Fruit fly (Drosophila melanogaster) whole organism, embryonic: Measurements from ENCODE around the gene tok.

Experiments
- CG10267 ChIP-seq: fragments of 200-800 bp; sonication (Bioruptor generic); optimal IDR thresholded peaks from 2 replicates; lab custom pipeline; 2018; ENCODE audit warnings: missing biosample characterization, mild to moderate bottlenecking, missing genetic modification characterization, moderate library complexity
- CG11247 ChIP-seq: fragments of 200-800 bp; sonication (Bioruptor generic); IDR thresholded peaks from 2 replicates; pipeline ENCODE4 v1.3.6; 2022; ENCODE audit warnings: missing biosample characterization, missing genetic modification characterization
- CG12219 ChIP-seq: fragments of 200-800 bp; sonication (Bioruptor generic); optimal IDR thresholded peaks from 3 replicates; lab custom pipeline; 2018; ENCODE audit warnings: missing biosample characterization, mild to moderate bottlenecking, missing genetic modification characterization
- CG1233 ChIP-seq: fragments of 200-800 bp; sonication (Bioruptor generic); optimal IDR thresholded peaks from 4 replicates; lab custom pipeline; 2018; ENCODE audit warnings: missing biosample characterization, mild to moderate bottlenecking, missing genetic modification characterization
- CG12744 ChIP-seq: fragments of 200-800 bp; sonication (Bioruptor generic); optimal IDR thresholded peaks from 2 replicates; lab custom pipeline; 2016; ENCODE audit warnings: missing biosample characterization, missing genetic modification characterization
- CG13775 ChIP-seq: fragments of 200-800 bp; sonication (Bioruptor generic); optimal IDR thresholded peaks from 3 replicates; lab custom pipeline; 2017; ENCODE audit warnings: missing biosample characterization, mild to moderate bottlenecking, missing genetic modification characterization
- CG14441 ChIP-seq: fragments of 200-800 bp; sonication (Bioruptor generic); IDR thresholded peaks from 2 replicates; pipeline ENCODE4 v1.3.6; 2022; ENCODE audit warnings: missing biosample characterization, missing genetic modification characterization
- CG15073 ChIP-seq: fragments of 200-800 bp; sonication (Bioruptor generic); optimal IDR thresholded peaks from 2 replicates; lab custom pipeline; 2016; ENCODE audit warnings: missing biosample characterization, missing genetic modification characterization
- CG1647 ChIP-seq: fragments of 200-800 bp; sonication (Bioruptor generic); optimal IDR thresholded peaks from 3 replicates; lab custom pipeline; 2016; ENCODE audit warnings: missing biosample characterization, missing genetic modification characterization
- CG1832 ChIP-seq: fragments of 200-800 bp; sonication (Bioruptor generic); optimal IDR thresholded peaks from 2 replicates; lab custom pipeline; 2017; ENCODE audit warnings: missing biosample characterization, mild to moderate bottlenecking, missing genetic modification characterization, inconsistent platforms
- CG18476 ChIP-seq: fragments of 200-800 bp; sonication (Bioruptor generic); optimal IDR thresholded peaks from 2 replicates; lab custom pipeline; 2016; ENCODE audit warnings: missing biosample characterization, mild to moderate bottlenecking, missing genetic modification characterization
- CG18619 ChIP-seq: fragments of 200-800 bp; sonication (Bioruptor generic); optimal IDR thresholded peaks from 3 replicates; lab custom pipeline; 2017; ENCODE audit warnings: missing biosample characterization, mild to moderate bottlenecking, missing genetic modification characterization
- CG2199 ChIP-seq: fragments of 200-800 bp; sonication (Bioruptor generic); IDR thresholded peaks from 3 replicates; pipeline ENCODE4 v1.3.6; 2022; ENCODE audit warnings: missing biosample characterization, missing genetic modification characterization
- CG31224 ChIP-seq: fragments of 200-800 bp; sonication (Bioruptor generic); IDR thresholded peaks from 2 replicates; pipeline ENCODE4 v1.3.6; 2022; ENCODE audit warnings: missing biosample characterization, missing genetic modification characterization
- CG3838 ChIP-seq: fragments of 200-800 bp; sonication (Bioruptor generic); optimal IDR thresholded peaks from 3 replicates; lab custom pipeline; 2016; ENCODE audit warnings: missing biosample characterization, missing genetic modification characterization
- CG3995 ChIP-seq: fragments of 200-800 bp; sonication (Bioruptor generic); optimal IDR thresholded peaks from 3 replicates; lab custom pipeline; 2016; ENCODE audit warnings: missing biosample characterization, missing genetic modification characterization
- CG4282 ChIP-seq: fragments of 200-800 bp; sonication (Bioruptor generic); optimal IDR thresholded peaks from 2 replicates; lab custom pipeline; 2016; ENCODE audit warnings: missing biosample characterization, missing genetic modification characterization
- CG4707 ChIP-seq: fragments of 200-800 bp; sonication (Bioruptor generic); optimal IDR thresholded peaks from 2 replicates; lab custom pipeline; 2018; ENCODE audit warnings: missing biosample characterization, mild to moderate bottlenecking, missing genetic modification characterization, moderate library complexity
- CG6272 ChIP-seq: fragments of 200-800 bp; sonication (Bioruptor generic); IDR thresholded peaks from 2 replicates; pipeline ENCODE4 v1.3.6; 2022; ENCODE audit warnings: missing biosample characterization, missing genetic modification characterization
- CG8359 ChIP-seq: fragments of 200-800 bp; sonication (Bioruptor generic); optimal IDR thresholded peaks from 2 replicates; lab custom pipeline; 2017; ENCODE audit warnings: missing biosample characterization, mild to moderate bottlenecking, missing genetic modification characterization, borderline replicate concordance
- CG9727 ChIP-seq: fragments of 200-800 bp; sonication (Bioruptor generic); optimal IDR thresholded peaks from 3 replicates; lab custom pipeline; 2017; ENCODE audit warnings: missing biosample characterization, mild to moderate bottlenecking, missing genetic modification characterization
- CTCF ChIP-seq: fragments of 200-800 bp; sonication (Bioruptor generic); optimal IDR thresholded peaks from 2 replicates; lab custom pipeline; 2017; ENCODE audit warnings: missing biosample characterization, mild to moderate bottlenecking, missing genetic modification characterization, moderate library complexity
- D ChIP-seq, 2 experiments: fragments of 200-800 bp in 1 of 2; fragments of >200 bp in 1 of 2; sonication (Bioruptor generic) in 1 of 2; optimal IDR thresholded peaks; 2 replicates in 1 of 2; 3 replicates in 1 of 2; lab custom pipeline; 2017; ENCODE audit warnings: mild to moderate bottlenecking in 1 of 2, missing biosample characterization in 1 of 2, missing genetic modification characterization in 1 of 2, missing genetic modification reagents in 1 of 2
- Dp ChIP-seq: fragments of 200-800 bp; sonication (Bioruptor generic); optimal IDR thresholded peaks from 2 replicates; lab custom pipeline; 2018; ENCODE audit warnings: missing biosample characterization, mild to moderate bottlenecking, missing genetic modification characterization, moderate library complexity
- Hr39 ChIP-seq: fragments of >200 bp; optimal IDR thresholded peaks from 2 replicates; lab custom pipeline; 2017
- Hr78 ChIP-seq, 2 experiments: fragments of 200-800 bp in 1 of 2; fragments of >200 bp in 1 of 2; sonication (Bioruptor generic) in 1 of 2; optimal IDR thresholded peaks; 2 replicates each; lab custom pipeline; 2017 to 2019; ENCODE audit warnings: missing biosample characterization in 2 of 2, missing genetic modification characterization in 2 of 2, mild to moderate bottlenecking in 1 of 2, moderate library complexity in 1 of 2
- Jarid2 ChIP-seq: fragments of 200-800 bp; sonication (Bioruptor generic); optimal IDR thresholded peaks from 3 replicates; lab custom pipeline; 2017; ENCODE audit warnings: mild to moderate bottlenecking, missing biosample characterization, missing genetic modification reagents, missing genetic modification characterization
- MBD-R2 ChIP-seq: fragments of 200-800 bp; sonication (Bioruptor generic); IDR thresholded peaks from 2 replicates; pipeline ENCODE4 v1.3.6; 2022; ENCODE audit warnings: missing biosample characterization, missing genetic modification characterization
- Max ChIP-seq: fragments of 200-800 bp; sonication (Bioruptor generic); optimal IDR thresholded peaks from 2 replicates; lab custom pipeline; 2016; ENCODE audit warnings: missing biosample characterization, mild to moderate bottlenecking, missing genetic modification characterization
- Poxn ChIP-seq: fragments of 200-800 bp; sonication (Bioruptor generic); IDR thresholded peaks from 2 replicates; pipeline ENCODE4 v1.3.6; 2022; ENCODE audit warnings: missing biosample characterization, missing genetic modification characterization
- Ravus ChIP-seq: fragments of 200-800 bp; sonication (Bioruptor generic); IDR thresholded peaks from 2 replicates; pipeline ENCODE4 v1.3.6; 2022; ENCODE audit warnings: missing biosample characterization, missing genetic modification characterization
- Rx ChIP-seq: fragments of 200-800 bp; sonication (Bioruptor generic); IDR thresholded peaks from 2 replicates; pipeline ENCODE4 v1.3.6; 2022; ENCODE audit warnings: missing biosample characterization, missing genetic modification characterization
- Scr ChIP-seq: fragments of 200-800 bp; sonication (Bioruptor generic); IDR thresholded peaks from 2 replicates; pipeline ENCODE4 v1.3.6; 2022; ENCODE audit warnings: missing biosample characterization, missing genetic modification characterization; ENCODE audit not compliant: partially characterized antibody
- TFAM ChIP-seq: fragments of 200-800 bp; sonication (Bioruptor generic); optimal IDR thresholded peaks from 2 replicates; lab custom pipeline; 2017; ENCODE audit warnings: missing biosample characterization, missing genetic modification characterization, inconsistent platforms
- Usf ChIP-seq: fragments of 200-800 bp; sonication (Bioruptor generic); optimal IDR thresholded peaks from 2 replicates; lab custom pipeline; 2017; ENCODE audit warnings: missing genotype, missing biosample characterization, missing genetic modification characterization
- abd-A ChIP-seq: fragments of 200-800 bp; sonication (Bioruptor generic); optimal IDR thresholded peaks from 3 replicates; lab custom pipeline; 2019; ENCODE audit warnings: missing biosample characterization, mild to moderate bottlenecking, missing genetic modification characterization, moderate library complexity
- bcd ChIP-seq: fragments of 200-800 bp; sonication (Bioruptor generic); optimal IDR thresholded peaks from 2 replicates; lab custom pipeline; 2017; ENCODE audit warnings: missing biosample characterization, mild to moderate bottlenecking, missing genetic modification characterization
- btn ChIP-seq: fragments of 200-800 bp; sonication (Bioruptor generic); optimal IDR thresholded peaks from 2 replicates; lab custom pipeline; 2016; ENCODE audit warnings: missing biosample characterization, missing genetic modification characterization
- cas ChIP-seq: fragments of 200-800 bp; sonication (Bioruptor generic); IDR thresholded peaks from 2 replicates; pipeline ENCODE4 v1.3.6; 2022; ENCODE audit warnings: missing biosample characterization, missing genetic modification characterization
- cwo ChIP-seq: fragments of 200-800 bp; sonication (Bioruptor generic); optimal IDR thresholded peaks from 3 replicates; lab custom pipeline; 2017; ENCODE audit warnings: missing biosample characterization, missing genetic modification characterization, mild to moderate bottlenecking, moderate library complexity, missing genetic modification reagents
- danr ChIP-seq: fragments of 200-800 bp; sonication (Bioruptor generic); IDR thresholded peaks from 2 replicates; pipeline ENCODE4 v1.3.6; 2022; ENCODE audit warnings: missing biosample characterization, missing genetic modification characterization
- esg ChIP-seq: fragments of 200-800 bp; sonication (Bioruptor generic); conservative IDR thresholded peaks from 2 replicates; pipeline ENCODE4 v1.3.6; 2022; ENCODE audit warnings: missing biosample characterization, missing genetic modification characterization
- exex ChIP-seq: fragments of 200-800 bp; sonication (Bioruptor generic); optimal IDR thresholded peaks from 4 replicates; lab custom pipeline; 2018; ENCODE audit warnings: missing biosample characterization, mild to moderate bottlenecking, missing genetic modification characterization, moderate library complexity
- gsb ChIP-seq: fragments of 200-800 bp; sonication (Bioruptor generic); IDR thresholded peaks from 2 replicates; pipeline ENCODE4 v1.3.6; 2022; ENCODE audit warnings: missing biosample characterization, missing genetic modification characterization
- nerfin-1 ChIP-seq: fragments of 200-800 bp; sonication (Bioruptor generic); optimal IDR thresholded peaks from 3 replicates; lab custom pipeline; 2019; ENCODE audit warnings: missing biosample characterization, mild to moderate bottlenecking, missing genetic modification characterization, moderate library complexity
- nmo ChIP-seq: fragments of 200-800 bp; sonication (Bioruptor generic); optimal IDR thresholded peaks from 2 replicates; lab custom pipeline; 2018; ENCODE audit warnings: missing biosample characterization, mild to moderate bottlenecking, missing genetic modification characterization, moderate library complexity
- otp ChIP-seq: fragments of 200-800 bp; sonication (Bioruptor generic); IDR thresholded peaks from 3 replicates; pipeline ENCODE4, ENCODE4 v1.3.6; 2022; ENCODE audit warnings: missing biosample characterization, missing genetic modification characterization
- stwl ChIP-seq: fragments of 200-800 bp; sonication (Bioruptor generic); optimal IDR thresholded peaks from 3 replicates; lab custom pipeline; 2018; ENCODE audit warnings: missing biosample characterization, mild to moderate bottlenecking, missing genetic modification characterization, moderate library complexity
- toy ChIP-seq: fragments of 200-800 bp; sonication (Bioruptor generic); IDR thresholded peaks from 2 replicates; pipeline ENCODE4 v1.3.6; 2022; ENCODE audit warnings: missing biosample characterization, missing genetic modification characterization
- zen2 ChIP-seq: fragments of 200-800 bp; sonication (Bioruptor generic); IDR thresholded peaks from 3 replicates; pipeline ENCODE4 v1.3.6; 2022; ENCODE audit warnings: missing biosample characterization, missing genetic modification characterization; ENCODE audit not compliant: partially characterized antibody

The tok gene

DNA sequence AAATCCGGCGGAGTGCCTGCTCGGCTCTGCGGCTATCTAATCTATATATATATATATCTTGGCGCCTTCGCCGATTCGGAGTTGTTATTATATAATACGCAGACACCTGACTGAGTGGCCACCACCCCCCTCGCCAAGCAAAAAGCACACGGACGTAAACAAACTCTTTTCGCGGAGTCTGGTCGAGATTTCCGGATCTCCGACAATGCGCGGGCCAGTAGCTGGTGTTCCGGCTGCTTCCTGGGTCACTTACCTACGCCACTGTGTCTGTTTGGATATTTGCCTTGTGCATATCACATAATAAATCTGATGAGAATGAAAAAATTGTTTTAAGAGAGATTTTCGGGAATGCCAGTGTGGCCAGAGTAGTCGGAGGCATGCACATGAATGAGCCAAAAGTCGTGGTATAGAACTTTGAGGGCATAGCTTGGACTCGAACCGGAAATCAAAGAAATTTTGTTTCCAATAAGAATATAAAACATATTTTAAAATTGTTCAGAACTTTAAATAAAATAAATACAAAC is 67.6 kb downstream of the tok start, which contains the start of gene CG5805:
Gene CG5805, minus strand, starts transcription at position 380 of the 524 bp plus-strand sequence.
- TF ChIP-seq CG2199 (GFP tag; lab: Robert Waterston, UW), result peak; percentile 47; the same call in 2 of the 3 replicates
- TF ChIP-seq CG3995 (GFP tag; lab: Kevin White, UChicago), result peak; percentile 63
- peak; percentile 86 for TF ChIP-seq nmo (GFP tag; lab: Kevin White, UChicago)
- TF ChIP-seq CG18476, result peak; percentile 42
- TF ChIP-seq CG3838 (GFP tag; lab: Kevin White, UChicago), result no peak
- TF ChIP-seq CTCF (GFP tag; lab: Kevin White, UChicago), result peak; percentile 71
- TF ChIP-seq Scr (GFP tag; lab: Robert Waterston, UW), result peak; percentile 21; the same call in 1 of the 2 replicates
- TF ChIP-seq CG10267 (tag; lab: Kevin White, UChicago), result peak; percentile 67
- peak; percentile 56 for TF ChIP-seq exex (tag; lab: Kevin White, UChicago)
- TF ChIP-seq otp, result peak; percentile 80
- TF ChIP-seq CG4707, result peak; percentile 70
- TF ChIP-seq CG4282, result no peak
- no peak for TF ChIP-seq esg (GFP tag; lab: Robert Waterston, UW)
- no peak for TF ChIP-seq stwl
- TF ChIP-seq nerfin-1 (tag; lab: Kevin White, UChicago), result peak; percentile 75
- no peak for TF ChIP-seq CG1832 (GFP tag; lab: Kevin White, UChicago)
- TF ChIP-seq CG12744, result peak; percentile 63
- no peak for TF ChIP-seq Hr39
- TF ChIP-seq Dp, result peak; percentile 45
- peak; percentile 62; the same call in 1 of the 2 replicates for TF ChIP-seq toy
- TF ChIP-seq zen2, result no peak
- TF ChIP-seq CG13775, result peak; percentile 93
- TF ChIP-seq btn (GFP tag; lab: Kevin White, UChicago), result peak; percentile 37
- TF ChIP-seq bcd, result peak; percentile 95
- peak; percentile 66 for TF ChIP-seq CG1647 (GFP tag; lab: Kevin White, UChicago)
- TF ChIP-seq CG12219, result peak; percentile 79
- TF ChIP-seq Ravus (GFP tag; lab: Robert Waterston, UW), result no peak; the same call in 1 of the 2 replicates
- peak; percentile 79 for TF ChIP-seq CG8359
- peak; percentile 90 for TF ChIP-seq CG1233 (GFP tag; lab: Kevin White, UChicago)
- TF ChIP-seq CG14441 (GFP tag; lab: Robert Waterston, UW), result peak; percentile 72
- peak; percentile 47 for TF ChIP-seq TFAM
- peak; percentile 67 for TF ChIP-seq Usf (GFP tag; lab: Kevin White, UChicago)
- peak in 1 of 2 experiments; percentile 82 for TF ChIP-seq Hr78 (GFP tag; optimal IDR thresholded peaks at IDR 0.05; lab: Kevin White, UChicago)
- no peak for TF ChIP-seq D (optimal IDR thresholded peaks at IDR 0.05; lab: Kevin White, UChicago)
- peak; percentile 79 for TF ChIP-seq D (GFP tag; optimal IDR thresholded peaks at IDR 0.05; lab: Kevin White, UChicago)
- no peak for TF ChIP-seq abd-A (tag; lab: Kevin White, UChicago)
- peak; percentile 55 for TF ChIP-seq gsb (GFP tag; lab: Robert Waterston, UW)
- TF ChIP-seq Poxn (GFP tag; lab: Robert Waterston, UW), result no peak
- peak; percentile 91 for TF ChIP-seq CG18619 (GFP tag; lab: Kevin White, UChicago)
- TF ChIP-seq CG11247 (GFP tag; lab: Robert Waterston, UW), result peak; percentile 79
- TF ChIP-seq Rx (GFP tag; lab: Robert Waterston, UW), result peak; percentile 86
- peak; percentile 56 for TF ChIP-seq cwo (GFP tag; lab: Kevin White, UChicago)
- TF ChIP-seq CG9727 (GFP tag; lab: Kevin White, UChicago), result peak; percentile 90
- no peak for TF ChIP-seq CG15073 (GFP tag; lab: Kevin White, UChicago)
- TF ChIP-seq Max, result peak; percentile 85
- peak; percentile 75 for TF ChIP-seq MBD-R2 (GFP tag; lab: Robert Waterston, UW)
- peak; percentile 56; the same call in 1 of the 2 replicates for TF ChIP-seq cas
- peak; percentile 59; the same call in 1 of the 2 replicates for TF ChIP-seq danr
- TF ChIP-seq CG6272 (GFP tag; lab: Robert Waterston, UW), result peak; percentile 63
- peak; percentile 74 for TF ChIP-seq Jarid2 (GFP tag; lab: Kevin White, UChicago)
- peak; percentile 77 for TF ChIP-seq CG31224 (GFP tag; lab: Robert Waterston, UW)
